Worm (Caenorhabditis elegans) whole organism, late embryonic: ENCODE data around the gene C03H5.9.
A peak's percentile ranks its signal among the peaks of the same experiment; 100 is the strongest.

ENCODE experiments used
- C08G9.2 ChIP-seq: sonication (generic microtip); optimal IDR thresholded peaks from 2 replicates; lab custom pipeline; 2016; ENCODE audit warnings: mild to moderate bottlenecking, missing genetic modification characterization, moderate library complexity, missing compliant biosample characterization
- K02D7.2 ChIP-seq: sonication (generic microtip); optimal IDR thresholded peaks from 2 replicates; lab custom pipeline; 2017; ENCODE audit warnings: mild to moderate bottlenecking, missing genetic modification characterization, missing compliant biosample characterization
- K09A11.1 ChIP-seq: sonication (generic microtip); optimal IDR thresholded peaks from 2 replicates; lab custom pipeline; 2017; ENCODE audit warnings: antibody characterized with exemption, mild to moderate bottlenecking, missing genetic modification characterization, missing compliant biosample characterization; ENCODE audit not compliant: insufficient read depth
- T23F11.4 ChIP-seq: fragments of 200-800 bp; sonication (Bioruptor generic); optimal IDR thresholded peaks from 2 replicates; lab custom pipeline; 2018; ENCODE audit warnings: mild to moderate bottlenecking, missing genetic modification characterization, missing compliant biosample characterization
- ahr-1 ChIP-seq: sonication (generic microtip); optimal IDR thresholded peaks from 2 replicates; lab custom pipeline; 2016; ENCODE audit warnings: missing genetic modification characterization, missing compliant biosample characterization
- ceh-14 ChIP-seq: sonication (generic microtip); optimal IDR thresholded peaks from 2 replicates; lab custom pipeline; 2016; ENCODE audit warnings: missing genotype, missing genetic modification characterization, missing compliant biosample characterization
- ceh-18 ChIP-seq: sonication (generic microtip); optimal IDR thresholded peaks from 2 replicates; lab custom pipeline; 2016; ENCODE audit warnings: missing genetic modification characterization, missing compliant biosample characterization
- ceh-22 ChIP-seq: sonication (generic microtip); optimal IDR thresholded peaks from 2 replicates; lab custom pipeline; 2017; ENCODE audit warnings: missing biosample characterization, missing genetic modification characterization
- ceh-48 ChIP-seq: sonication (generic microtip); optimal IDR thresholded peaks from 2 replicates; lab custom pipeline; 2016; ENCODE audit warnings: missing genetic modification characterization, inconsistent platforms, missing compliant biosample characterization
- ceh-6 ChIP-seq: fragments of 200-800 bp; sonication (Bioruptor generic); optimal IDR thresholded peaks from 2 replicates; lab custom pipeline; 2018; ENCODE audit warnings: mild to moderate bottlenecking, missing genetic modification characterization, missing compliant biosample characterization
- dmd-4 ChIP-seq: sonication (generic microtip); optimal IDR thresholded peaks from 2 replicates; lab custom pipeline; 2016; ENCODE audit warnings: borderline replicate concordance, missing genetic modification characterization, missing compliant biosample characterization
- elt-2 ChIP-seq: sonication (generic microtip); optimal IDR thresholded peaks from 2 replicates; lab custom pipeline; 2016; ENCODE audit warnings: missing genetic modification reagents, missing genetic modification characterization, missing compliant biosample characterization
- elt-4 ChIP-seq: sonication (generic microtip); optimal IDR thresholded peaks from 2 replicates; lab custom pipeline; 2016; ENCODE audit warnings: missing genetic modification characterization, missing compliant biosample characterization
- ets-4 ChIP-seq: sonication (generic microtip); optimal IDR thresholded peaks from 2 replicates; lab custom pipeline; 2016; ENCODE audit warnings: missing genetic modification characterization, missing compliant biosample characterization
- fkh-6 ChIP-seq: sonication (generic microtip); optimal IDR thresholded peaks from 2 replicates; lab custom pipeline; 2016; ENCODE audit warnings: missing genetic modification characterization, missing compliant biosample characterization
- gmeb-2 ChIP-seq: sonication (generic microtip); optimal IDR thresholded peaks from 2 replicates; lab custom pipeline; 2016; ENCODE audit warnings: missing genetic modification characterization, inconsistent platforms, missing compliant biosample characterization
- hlh-13 ChIP-seq: fragments of 200-800 bp; sonication (Bioruptor generic); optimal IDR thresholded peaks from 2 replicates; lab custom pipeline; 2018; ENCODE audit warnings: mild to moderate bottlenecking, missing genetic modification characterization, missing compliant biosample characterization
- nfya-1 ChIP-seq: sonication (generic microtip); optimal IDR thresholded peaks from 2 replicates; lab custom pipeline; 2017; ENCODE audit warnings: missing genetic modification characterization, mild to moderate bottlenecking, missing compliant biosample characterization, antibody characterized with exemption, moderate library complexity
- nhr-11 ChIP-seq: fragments of 150-350 bp; optimal IDR thresholded peaks from 2 replicates; lab custom pipeline; 2014; ENCODE audit warnings: missing biosample characterization, missing genetic modification characterization
- nhr-232 ChIP-seq: sonication (generic microtip); optimal IDR thresholded peaks from 2 replicates; lab custom pipeline; 2016; ENCODE audit warnings: missing genetic modification characterization, missing compliant biosample characterization
- npax-4 ChIP-seq: sonication (generic microtip); optimal IDR thresholded peaks from 2 replicates; lab custom pipeline; 2016; ENCODE audit warnings: missing genetic modification characterization, missing compliant biosample characterization
- pag-3 ChIP-seq: sonication (generic microtip); optimal IDR thresholded peaks from 2 replicates; lab custom pipeline; 2016; ENCODE audit warnings: missing compliant biosample characterization, missing genetic modification characterization, borderline replicate concordance
- pax-1 ChIP-seq: fragments of 150-350 bp; optimal IDR thresholded peaks from 2 replicates; lab custom pipeline; 2014; ENCODE audit warnings: missing biosample characterization, missing genetic modification characterization
- pha-4 ChIP-seq: fragments of 150-350 bp; optimal IDR thresholded peaks from 2 replicates; lab custom pipeline; 2018; ENCODE audit warnings: missing biosample characterization, missing genetic modification reagents, missing genetic modification characterization
- rnt-1 ChIP-seq: sonication (generic microtip); optimal IDR thresholded peaks from 2 replicates; lab custom pipeline; 2016; ENCODE audit warnings: missing genetic modification characterization, missing compliant biosample characterization
- sdc-2 ChIP-seq: sonication (generic microtip); optimal IDR thresholded peaks from 2 replicates; lab custom pipeline; 2016; ENCODE audit warnings: missing genotype, missing genetic modification characterization, missing compliant biosample characterization
- sox-4 ChIP-seq: sonication (generic microtip); optimal IDR thresholded peaks from 2 replicates; lab custom pipeline; 2017; ENCODE audit warnings: mild to moderate bottlenecking, missing genetic modification characterization, inconsistent platforms, missing compliant biosample characterization
- syd-9 ChIP-seq: sonication (generic microtip); optimal IDR thresholded peaks from 2 replicates; lab custom pipeline; 2016; ENCODE audit warnings: mild to moderate bottlenecking, missing genetic modification characterization, moderate library complexity, missing compliant biosample characterization
- tbx-7 ChIP-seq: sonication (generic microtip); optimal IDR thresholded peaks from 2 replicates; lab custom pipeline; 2016; ENCODE audit warnings: missing genotype, missing genetic modification characterization, missing compliant biosample characterization
- unc-3 ChIP-seq, 2 experiments: fragments of 200-800 bp in 1 of 2; sonication (Bioruptor generic) in 1 of 2; sonication (generic microtip) in 1 of 2; conservative IDR thresholded peaks in 1 of 2; optimal IDR thresholded peaks in 1 of 2; 2 replicates each; pipeline versions ENCODE4 v1.3.6 to Lab custom; 2016 to 2022; ENCODE audit warnings: missing compliant biosample characterization in 2 of 2, missing genetic modification characterization in 2 of 2, missing genetic modification reagents in 1 of 2
- unc-42 ChIP-seq: sonication (generic microtip); optimal IDR thresholded peaks from 2 replicates; lab custom pipeline; 2016; ENCODE audit warnings: missing genotype, missing genetic modification characterization, missing compliant biosample characterization
- zip-5 ChIP-seq: sonication (generic microtip); optimal IDR thresholded peaks from 2 replicates; lab custom pipeline; 2016; ENCODE audit warnings: missing genetic modification characterization, missing compliant biosample characterization
- ztf-16 ChIP-seq: sonication (generic microtip); optimal IDR thresholded peaks from 2 replicates; lab custom pipeline; 2017; ENCODE audit warnings: missing genetic modification characterization, missing compliant biosample characterization

Gene C03H5.9

ce11 chrII:341282-341681, 37.2 kb upstream of the C03H5.9 start:
- TF ChIP-seq tbx-7 = no peak
- TF ChIP-seq sox-4 (tag; lab: Kevin White, UChicago) = no peak
- TF ChIP-seq K09A11.1 (tag; lab: Kevin White, UChicago) = no peak
- TF ChIP-seq hlh-13 = no peak
- TF ChIP-seq fkh-6 (tag; lab: Kevin White, UChicago) = no peak
- TF ChIP-seq nfya-1 (tag; lab: Kevin White, UChicago) = peak; percentile 98
- TF ChIP-seq pax-1 (tag; lab: Kevin White, UChicago) = no peak
- no peak for TF ChIP-seq sdc-2 (tag; lab: Kevin White, UChicago)
- no peak for TF ChIP-seq dmd-4 (tag; lab: Kevin White, UChicago)

- TF ChIP-seq npax-4 (no peak), ztf-16 (tag; lab: Kevin White, UChicago) (no peak), ceh-22 (tag; lab: Kevin White, UChicago) (no peak), pha-4 (no peak), C08G9.2 (no peak), nhr-232 (no peak), zip-5 (tag; lab: Kevin White, UChicago) (no peak), ets-4 (tag; lab: Kevin White, UChicago) (no peak), elt-4 (tag; lab: Kevin White, UChicago) (no peak), syd-9 (tag; lab: Kevin White, UChicago) (no peak), nhr-11 (tag; lab: Kevin White, UChicago) (no peak), unc-42 (peak; percentile 79), nfya-1 (tag; lab: Kevin White, UChicago) (peak; percentile 11), ahr-1 (no peak), K02D7.2 (tag; lab: Kevin White, UChicago) (no peak), pag-3 (tag; lab: Kevin White, UChicago) (no peak), ceh-6 (GFP tag; lab: Kevin White, UChicago) (no peak), rnt-1 (tag; lab: Kevin White, UChicago) (no peak)
These were observed 30.7 kb upstream of the C03H5.9 start, which contains the start of gene D1069.3 for ce11 chrII:347734-348133. Gene D1069.3 (minus strand): TSS chrII:347891.

ce11 chrII:349749-350148, 28.7 kb upstream of the C03H5.9 start:
- TF ChIP-seq ceh-48 (tag; lab: Kevin White, UChicago) = no peak

ce11 chrII:354494-354893, 24.0 kb upstream of the C03H5.9 start:
- TF ChIP-seq ztf-16 (tag; lab: Kevin White, UChicago) = no peak
- no peak for TF ChIP-seq ceh-22 (tag; lab: Kevin White, UChicago)
- TF ChIP-seq ceh-18 (tag; lab: Kevin White, UChicago) = no peak
- no peak for TF ChIP-seq hlh-13
- TF ChIP-seq unc-42 = peak; percentile 97
- TF ChIP-seq unc-3 (GFP tag; conservative IDR thresholded peaks at IDR 0.05; lab: Robert Waterston, UW) = no peak
- no peak for TF ChIP-seq unc-3 (tag; optimal IDR thresholded peaks at IDR 0.05; lab: Kevin White, UChicago)

ce11 chrII:356969-357368, 21.5 kb upstream of the C03H5.9 start, which contains the start of gene dmsr-4:
Gene dmsr-4 (minus strand): TSS chrII:357069.
- TF ChIP-seq T23F11.4 (GFP tag; lab: Kevin White, UChicago) (no peak), fkh-6 (tag; lab: Kevin White, UChicago) (no peak), ceh-14 (tag; lab: Kevin White, UChicago) (no peak), elt-2 (tag; lab: Kevin White, UChicago) (no peak), gmeb-2 (no peak)
- TF ChIP-seq, all 69 proteins: peak for 0
